Fruit fly (Drosophila melanogaster) whole organism: ENCODE results near the gene SppL.

Source experiments
- CG8478 ChIP-seq: fragments of >200 bp; optimal IDR thresholded peaks from 2 replicates; lab custom pipeline; 2018; ENCODE audit warnings: inconsistent platforms
- pan ChIP-seq: fragments of >200 bp; optimal IDR thresholded peaks from 2 replicates; lab custom pipeline; 2017

SppL gene

DNA sequence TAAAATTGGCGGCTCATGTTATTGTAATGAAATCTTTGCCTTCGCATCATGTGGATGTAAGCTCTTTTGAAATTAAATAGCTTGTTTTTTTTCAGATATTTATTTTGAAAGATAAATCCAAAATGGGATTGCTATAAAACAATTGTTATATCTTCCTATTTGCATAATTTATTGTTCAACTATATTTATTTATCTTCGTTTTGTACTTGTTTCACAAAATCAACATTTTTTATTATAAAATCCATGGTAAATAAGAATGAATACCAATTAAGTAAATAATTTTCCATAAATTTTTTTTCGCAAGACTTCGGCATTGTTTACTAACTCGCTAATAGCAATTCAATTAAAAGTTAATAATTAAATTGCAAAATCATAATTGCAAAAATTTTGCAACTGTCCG, 40.8 kb downstream of the SppL start, which contains the start of gene CG14546:
CG14546 (minus strand) TSS at position 101 of the 400 bp plus-strand sequence.
- TF ChIP-seq CG8478 (lab: Kevin White, UChicago), result no peak
- TF ChIP-seq pan (lab: Kevin White, UChicago), result no peak
